Worm (Caenorhabditis elegans) whole organism, young adult: ENCODE data around the gene F56C4.4.

Experiments used
- B0035.1 ChIP-seq: sonication (generic microtip); optimal IDR thresholded peaks from 2 replicates; lab custom pipeline; 2016; ENCODE audit warnings: missing genetic modification characterization, mild to moderate bottlenecking, missing compliant biosample characterization, missing genotype, missing genetic modification reagents
- C06A6.2 ChIP-seq: fragments of 200-800 bp; sonication (Bioruptor generic); conservative IDR thresholded peaks from 2 replicates; pipeline ENCODE4 v1.3.6; 2022; ENCODE audit warnings: missing genetic modification characterization, missing compliant biosample characterization
- F33H1.4 ChIP-seq: fragments of 200-800 bp; sonication (Bioruptor generic); IDR thresholded peaks from 2 replicates; pipeline ENCODE4 v1.3.6; 2022; ENCODE audit warnings: missing genetic modification reagents, missing genetic modification characterization, missing compliant biosample characterization
- F39B2.1 ChIP-seq: fragments of 200-800 bp; sonication (Bioruptor generic); IDR thresholded peaks from 2 replicates; pipeline ENCODE4 v1.3.6; 2022; ENCODE audit warnings: missing genetic modification reagents, missing genetic modification characterization, missing compliant biosample characterization
- F55B11.4 ChIP-seq: sonication (generic microtip); optimal IDR thresholded peaks from 2 replicates; lab custom pipeline; 2016; ENCODE audit warnings: missing compliant biosample characterization, missing genetic modification characterization, borderline replicate concordance; ENCODE audit not compliant: insufficient read depth
- K12H6.12 ChIP-seq: fragments of 200-800 bp; sonication (Bioruptor generic); optimal IDR thresholded peaks from 2 replicates; lab custom pipeline; 2018; ENCODE audit warnings: mild to moderate bottlenecking, missing genetic modification characterization, missing compliant biosample characterization
- T07F8.4 ChIP-seq: sonication (generic microtip); optimal IDR thresholded peaks from 2 replicates; lab custom pipeline; 2016; ENCODE audit warnings: mild to moderate bottlenecking, missing genetic modification characterization, moderate library complexity, missing compliant biosample characterization
- T26A5.8 ChIP-seq: sonication (generic microtip); optimal IDR thresholded peaks from 2 replicates; lab custom pipeline; 2016; ENCODE audit warnings: missing genetic modification characterization, missing compliant biosample characterization
- Y53F4B.3 ChIP-seq: fragments of 200-800 bp; sonication (Bioruptor generic); IDR thresholded peaks from 2 replicates; pipeline ENCODE4 v1.3.6; 2022; ENCODE audit warnings: missing genetic modification reagents, missing genetic modification characterization, missing compliant biosample characterization
- Y53G8AR.9 ChIP-seq: fragments of 200-800 bp; sonication (Bioruptor generic); conservative IDR thresholded peaks from 2 replicates; pipeline ENCODE4 v1.3.6; 2022; ENCODE audit warnings: missing genetic modification reagents, missing genetic modification characterization, missing compliant biosample characterization
- aptf-2 ChIP-seq: fragments of 200-800 bp; sonication (Bioruptor generic); conservative IDR thresholded peaks from 2 replicates; pipeline ENCODE4 v1.3.6; 2022; ENCODE audit warnings: missing genetic modification reagents, missing genetic modification characterization, missing compliant biosample characterization
- atf-7 ChIP-seq: sonication (generic microtip); optimal IDR thresholded peaks from 2 replicates; lab custom pipeline; 2017; ENCODE audit warnings: mild to moderate bottlenecking, missing genetic modification characterization, missing compliant biosample characterization
- attf-3 ChIP-seq: fragments of 200-800 bp; sonication (Bioruptor generic); conservative IDR thresholded peaks from 2 replicates; pipeline ENCODE4 v1.3.6; 2022; ENCODE audit warnings: missing genetic modification reagents, missing genetic modification characterization, missing compliant biosample characterization
- attf-6 ChIP-seq: fragments of 200-800 bp; sonication (Bioruptor generic); IDR thresholded peaks from 2 replicates; pipeline ENCODE4 v1.3.6; 2022; ENCODE audit warnings: missing genetic modification reagents, missing genetic modification characterization, missing compliant biosample characterization
- ccch-3 ChIP-seq: fragments of 200-800 bp; sonication (Bioruptor generic); optimal IDR thresholded peaks from 2 replicates; lab custom pipeline; 2018; ENCODE audit warnings: mild to moderate bottlenecking, missing genetic modification characterization, missing compliant biosample characterization
- cebp-1 ChIP-seq, 2 experiments: fragments of 200-800 bp in 1 of 2; sonication (Bioruptor generic) in 1 of 2; sonication (generic microtip) in 1 of 2; IDR thresholded peaks in 1 of 2; optimal IDR thresholded peaks in 1 of 2; 2 replicates each; pipeline versions ENCODE4 v1.3.6 to Lab custom; 2017 to 2022; ENCODE audit warnings: missing compliant biosample characterization in 2 of 2, missing genetic modification characterization in 2 of 2, mild to moderate bottlenecking in 1 of 2, missing genetic modification reagents in 1 of 2, moderate library complexity in 1 of 2
- ceh-100 ChIP-seq: fragments of 200-800 bp; sonication (Bioruptor generic); IDR thresholded peaks from 2 replicates; pipeline ENCODE4 v1.3.6; 2022; ENCODE audit warnings: missing genetic modification reagents, missing genetic modification characterization, missing compliant biosample characterization
- egrh-3 ChIP-seq: fragments of 200-800 bp; sonication (Bioruptor generic); IDR thresholded peaks from 2 replicates; pipeline ENCODE4 v1.3.6; 2022; ENCODE audit warnings: missing genetic modification reagents, missing genetic modification characterization, missing compliant biosample characterization
- ekl-4 ChIP-seq: fragments of 200-800 bp; sonication (Bioruptor generic); IDR thresholded peaks from 2 replicates; pipeline ENCODE4 v1.3.6; 2022; ENCODE audit warnings: missing genetic modification reagents, missing genetic modification characterization, missing compliant biosample characterization
- let-526 ChIP-seq: fragments of 200-800 bp; sonication (Bioruptor generic); IDR thresholded peaks from 2 replicates; pipeline ENCODE4 v1.3.6; 2022; ENCODE audit warnings: missing genetic modification reagents, missing genetic modification characterization, missing compliant biosample characterization
- lin-35 ChIP-seq, 3 experiments: fragments of 150-350 bp in 2 of 3; sonication (generic microtip) in 1 of 3; optimal IDR thresholded peaks; 2 replicates each; lab custom pipeline; 2014 to 2018; ENCODE audit warnings: missing biosample characterization in 3 of 3, missing genetic modification characterization in 3 of 3, missing genetic modification reagents in 3 of 3
- lin-40 ChIP-seq: sonication (generic microtip); optimal IDR thresholded peaks from 2 replicates; lab custom pipeline; 2016; ENCODE audit warnings: missing genetic modification characterization, mild to moderate bottlenecking, missing compliant biosample characterization, missing genotype, missing genetic modification reagents
- madf-6 ChIP-seq: fragments of 200-800 bp; sonication (Bioruptor generic); IDR thresholded peaks from 2 replicates; pipeline ENCODE4 v1.3.6; 2022; ENCODE audit warnings: missing genetic modification reagents, missing genetic modification characterization, missing compliant biosample characterization
- nfya-1 ChIP-seq: sonication (generic microtip); optimal IDR thresholded peaks from 2 replicates; lab custom pipeline; 2017; ENCODE audit warnings: antibody characterized with exemption, missing compliant biosample characterization, missing genetic modification characterization, borderline replicate concordance; ENCODE audit not compliant: insufficient read depth
- nfya-2 ChIP-seq: fragments of 200-800 bp; sonication (Bioruptor generic); IDR thresholded peaks from 2 replicates; pipeline ENCODE4 v1.3.6; 2022; ENCODE audit warnings: missing genetic modification reagents, missing genetic modification characterization, missing compliant biosample characterization
- repo-1 ChIP-seq: sonication (generic microtip); optimal IDR thresholded peaks from 2 replicates; lab custom pipeline; 2017; ENCODE audit warnings: mild to moderate bottlenecking, missing genetic modification characterization, missing compliant biosample characterization
- tlf-1 ChIP-seq: fragments of 200-800 bp; sonication (Bioruptor generic); optimal IDR thresholded peaks from 2 replicates; lab custom pipeline; 2018; ENCODE audit warnings: mild to moderate bottlenecking, missing genetic modification characterization, missing compliant biosample characterization
- ztf-6 ChIP-seq: fragments of 200-800 bp; sonication (Bioruptor generic); IDR thresholded peaks from 2 replicates; pipeline ENCODE4 v1.3.6; 2022; ENCODE audit warnings: missing genetic modification reagents, missing genetic modification characterization, missing compliant biosample characterization

The F56C4.4 gene

ce11 chrIV:10590649-10591048 is 40.4 kb downstream of the F56C4.4 start, which contains the start of the genes C43F9.5 and nkb-2:
Gene C43F9.5 (minus strand): TSS chrIV:10590749.
Gene nkb-2 (plus strand): TSS chrIV:10590925.
- TF ChIP-seq aptf-2 (no peak), cebp-1 (GFP tag; IDR thresholded peaks at IDR 0.05; lab: Robert Waterston, UW) (no peak), cebp-1 (tag; optimal IDR thresholded peaks at IDR 0.05; lab: Kevin White, UChicago) (no peak), F55B11.4 (tag; lab: Kevin White, UChicago) (no peak), T07F8.4 (tag; lab: Kevin White, UChicago) (no peak), lin-35 (GFP tag; optimal IDR thresholded peaks at IDR 0.05; lab: Kevin White, UChicago) (no peak)

DNA sequence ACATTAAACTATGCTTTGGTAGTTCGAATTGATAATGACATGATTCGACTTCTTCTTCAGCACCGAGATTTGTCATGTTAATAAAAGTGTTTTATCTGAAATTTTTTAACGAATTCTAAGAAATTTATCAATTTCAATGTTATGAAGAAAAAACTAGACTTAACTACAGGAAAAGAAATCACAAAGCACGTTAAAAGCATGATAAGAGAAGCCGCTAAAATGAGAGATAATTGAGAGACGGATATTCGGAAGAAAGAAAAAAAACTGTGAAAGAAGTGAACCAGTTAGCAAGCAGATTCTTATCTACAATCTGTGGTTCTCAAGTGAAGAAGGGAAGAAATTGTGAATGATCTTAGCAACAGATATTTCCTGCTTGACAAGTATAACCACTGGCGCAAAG is 42.0 kb downstream of the F56C4.4 start, which contains the start of gene C43F9.4:
Gene C43F9.4 (minus strand): TSS at position 101 of the 400 bp plus-strand sequence.
- TF ChIP-seq nfya-2 (GFP tag; lab: Robert Waterston, UW): no peak
- TF ChIP-seq atf-7: no peak
- no peak for TF ChIP-seq let-526 (GFP tag; lab: Robert Waterston, UW)
- no peak for TF ChIP-seq ceh-100 (GFP tag; lab: Robert Waterston, UW)
- no peak for TF ChIP-seq repo-1
- TF ChIP-seq attf-6 (GFP tag; lab: Robert Waterston, UW): no peak

DNA sequence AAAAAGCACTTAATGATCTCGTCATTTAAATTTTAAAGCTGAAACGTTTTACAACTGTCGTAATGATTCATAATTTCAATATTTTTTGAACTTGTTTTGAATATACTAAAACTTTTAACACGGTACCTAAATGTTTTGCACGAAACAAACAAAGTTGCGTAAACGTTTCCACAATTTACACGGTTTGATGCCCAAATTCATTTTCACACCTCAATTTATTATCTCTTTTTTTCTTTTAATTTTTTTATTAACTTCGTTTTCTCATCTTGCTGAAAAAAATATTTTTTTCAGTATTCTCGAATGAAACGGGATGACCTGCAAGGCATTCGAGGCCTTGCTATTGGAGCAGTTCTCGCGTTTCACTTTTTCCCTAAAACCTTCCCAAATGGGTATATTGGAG is 46.8 kb downstream of the F56C4.4 start, which contains the start of gene oac-8:
Gene oac-8 (plus strand): TSS at position 301 of the 400 bp plus-strand sequence.
- TF ChIP-seq lin-35 (GFP tag; optimal IDR thresholded peaks at IDR 0.05; lab: Kevin White, UChicago): no peak
- TF ChIP-seq tlf-1: no peak
- TF ChIP-seq attf-3 (GFP tag; lab: Robert Waterston, UW): no peak
- TF ChIP-seq ccch-3: no peak
- no peak for TF ChIP-seq ekl-4 (GFP tag; lab: Robert Waterston, UW)
- no peak for TF ChIP-seq B0035.1 (tag; lab: Kevin White, UChicago)
- no peak for TF ChIP-seq Y53F4B.3 (GFP tag; lab: Robert Waterston, UW)
- no peak for TF ChIP-seq madf-6 (GFP tag; lab: Robert Waterston, UW)
- TF ChIP-seq egrh-3 (GFP tag; lab: Robert Waterston, UW): no peak
- no peak for TF ChIP-seq K12H6.12 (tag; lab: Kevin White, UChicago)
- TF ChIP-seq lin-40: no peak
- TF ChIP-seq C06A6.2 (GFP tag; lab: Robert Waterston, UW): no peak
- no peak for TF ChIP-seq F39B2.1
- TF ChIP-seq T26A5.8: no peak
- TF ChIP-seq Y53G8AR.9 (GFP tag; lab: Robert Waterston, UW): no peak
- no peak for TF ChIP-seq F33H1.4 (GFP tag; lab: Robert Waterston, UW)
- no peak for TF ChIP-seq ztf-6 (GFP tag; lab: Robert Waterston, UW)
- TF ChIP-seq nfya-1 (tag; lab: Kevin White, UChicago): no peak
- TF ChIP-seq, all 124 proteins: peak for 0
